Worm (Caenorhabditis elegans): Measurements from ENCODE around the gene cup-5.

Gene cup-5

ce11 chrIII:7558658-7559057 is 25.3 kb upstream of the cup-5 start:
- TF ChIP-seq hmg-11 (tag; optimal IDR thresholded peaks at IDR 0.05) (no peak), fkh-10 (GFP tag; optimal IDR thresholded peaks at IDR 0.05) (no peak), nhr-43 (tag; optimal IDR thresholded peaks at IDR 0.05; ENCODE audit: poor library complexity, severe bottlenecking) (no peak), daf-12 (tag; optimal IDR thresholded peaks at IDR 0.05) (no peak), mdl-1 (tag; optimal IDR thresholded peaks at IDR 0.05) (no peak), nhr-77 (tag; optimal IDR thresholded peaks at IDR 0.05) (no peak), ceh-9 (tag; optimal IDR thresholded peaks at IDR 0.05) (no peak), nhr-23 (tag; optimal IDR thresholded peaks at IDR 0.05) (no peak), nhr-76 (tag; optimal IDR thresholded peaks at IDR 0.05) (no peak), tbx-2 (tag; optimal IDR thresholded peaks at IDR 0.05) (no peak), zag-1 (tag; optimal IDR thresholded peaks at IDR 0.05) (no peak), R02D3.7 (tag; optimal IDR thresholded peaks at IDR 0.05) (no peak), nhr-67 (tag; optimal IDR thresholded peaks at IDR 0.05) (no peak), ceh-82 (tag; optimal IDR thresholded peaks at IDR 0.05) (no peak), nhr-237 (tag; optimal IDR thresholded peaks at IDR 0.05) (no peak), lin-39 (tag; optimal IDR thresholded peaks at IDR 0.05) (no peak), aly-2 (tag; optimal IDR thresholded peaks at IDR 0.05) (no peak), ZK546.5 (tag; optimal IDR thresholded peaks at IDR 0.05) (no peak), skn-1 (tag; optimal IDR thresholded peaks at IDR 0.05) (no peak)

ce11 chrIII:7559869-7560268 is 24.1 kb upstream of the cup-5 start:
- TF ChIP-seq zag-1 (tag; optimal IDR thresholded peaks at IDR 0.05) (no peak), elt-1 (tag; optimal IDR thresholded peaks at IDR 0.05) (peak; percentile 3), lin-39 (tag; optimal IDR thresholded peaks at IDR 0.05) (peak; percentile 31), nhr-28 (tag; optimal IDR thresholded peaks at IDR 0.05) (no peak), egl-5 (tag; optimal IDR thresholded peaks at IDR 0.05) (no peak), ZK546.5 (tag; optimal IDR thresholded peaks at IDR 0.05) (no peak), ama-1 (optimal IDR thresholded peaks at IDR 0.05) (no peak), nhr-11 (tag; optimal IDR thresholded peaks at IDR 0.05) (peak; percentile 48), ceh-9 (tag; optimal IDR thresholded peaks at IDR 0.05) (no peak), nfya-1 (tag; optimal IDR thresholded peaks at IDR 0.05; ENCODE audit: insufficient read depth) (peak; percentile 25), unc-62 (GFP tag; optimal IDR thresholded peaks at IDR 0.05) (peak; percentile 61), nhr-67 (tag; optimal IDR thresholded peaks at IDR 0.05) (no peak), hmg-11 (tag; optimal IDR thresholded peaks at IDR 0.05) (no peak), ceh-82 (tag; optimal IDR thresholded peaks at IDR 0.05) (no peak)

ce11 chrIII:7561872-7562271 is 22.1 kb upstream of the cup-5 start, which contains the start of gene lgc-12:
Gene lgc-12, plus strand, starts transcription at chrIII:7562172.
- TF ChIP-seq fos-1 (tag; optimal IDR thresholded peaks at IDR 0.05) (no peak), tbx-2 (tag; optimal IDR thresholded peaks at IDR 0.05) (no peak), ZK546.5 (tag; optimal IDR thresholded peaks at IDR 0.05) (no peak), ceh-9 (tag; optimal IDR thresholded peaks at IDR 0.05) (no peak), ceh-16 (tag; optimal IDR thresholded peaks at IDR 0.05) (no peak), jun-1 (tag; optimal IDR thresholded peaks at IDR 0.05) (no peak), ama-1 (optimal IDR thresholded peaks at IDR 0.05) (no peak), snpc-4 (tag; optimal IDR thresholded peaks at IDR 0.05) (no peak), aly-2 (tag; optimal IDR thresholded peaks at IDR 0.05) (no peak), eor-1 (tag; optimal IDR thresholded peaks at IDR 0.05) (no peak), elt-3 (tag; optimal IDR thresholded peaks at IDR 0.05) (no peak), daf-12 (tag; optimal IDR thresholded peaks at IDR 0.05) (no peak), nhr-77 (tag; optimal IDR thresholded peaks at IDR 0.05) (no peak), egl-27 (tag; optimal IDR thresholded peaks at IDR 0.05) (no peak), nhr-25 (tag; optimal IDR thresholded peaks at IDR 0.05) (no peak), elt-1 (tag; optimal IDR thresholded peaks at IDR 0.05) (no peak), ztf-4 (tag; optimal IDR thresholded peaks at IDR 0.05) (no peak)

- TF ChIP-seq elt-2 (tag; optimal IDR thresholded peaks at IDR 0.05) (no peak), pqm-1 (tag; optimal IDR thresholded peaks at IDR 0.05) (no peak), egl-27 (tag; optimal IDR thresholded peaks at IDR 0.05) (no peak), nhr-77 (tag; optimal IDR thresholded peaks at IDR 0.05) (no peak)
Measured at ce11 chrIII:7565247-7565646, 18.7 kb upstream of the cup-5 start, which contains the start of gene ttr-8. Gene ttr-8, minus strand, starts transcription at chrIII:7565347.
